Worm (Caenorhabditis elegans) whole organism, L2 larva: ENCODE results near the gene faxc-1.

Source experiments
- C34F6.9 ChIP-seq: fragments of 150-350 bp; optimal IDR thresholded peaks from 2 replicates; lab custom pipeline; 2014; ENCODE audit warnings: missing biosample characterization, missing genetic modification characterization
- F13H6.1 ChIP-seq: sonication (generic microtip); optimal IDR thresholded peaks from 2 replicates; lab custom pipeline; 2016; ENCODE audit warnings: missing genetic modification characterization, missing compliant biosample characterization
- ZK546.5 ChIP-seq: sonication (generic microtip); optimal IDR thresholded peaks from 2 replicates; lab custom pipeline; 2017; ENCODE audit warnings: missing biosample characterization, missing genetic modification characterization
- alr-1 ChIP-seq: fragments of 150-350 bp; optimal IDR thresholded peaks from 2 replicates; lab custom pipeline; 2014; ENCODE audit warnings: missing biosample characterization, missing genetic modification characterization
- ama-1 ChIP-seq: fragments of 150-350 bp; optimal IDR thresholded peaks from 2 replicates; lab custom pipeline; 2018; ENCODE audit warnings: inconsistent platforms
- blmp-1 ChIP-seq: sonication (generic microtip); optimal IDR thresholded peaks from 2 replicates; lab custom pipeline; 2017; ENCODE audit warnings: missing genetic modification characterization, mild to moderate bottlenecking, missing compliant biosample characterization, antibody characterized with exemption, moderate library complexity; ENCODE audit not compliant: insufficient read depth
- ceh-16 ChIP-seq: fragments of 150-350 bp; optimal IDR thresholded peaks from 2 replicates; lab custom pipeline; 2014; ENCODE audit warnings: missing biosample characterization, missing genetic modification characterization
- ceh-82 ChIP-seq: fragments of 150-350 bp; optimal IDR thresholded peaks from 2 replicates; lab custom pipeline; 2014; ENCODE audit warnings: missing biosample characterization, missing genetic modification characterization
- crh-2 ChIP-seq: sonication (generic microtip); optimal IDR thresholded peaks from 2 replicates; lab custom pipeline; 2017; ENCODE audit warnings: missing biosample characterization, missing genetic modification characterization
- dmd-4 ChIP-seq: sonication (generic microtip); optimal IDR thresholded peaks from 2 replicates; lab custom pipeline; 2017; ENCODE audit warnings: missing biosample characterization, missing genetic modification characterization
- egl-27 ChIP-seq: sonication (generic microtip); optimal IDR thresholded peaks from 3 replicates; lab custom pipeline; 2017; ENCODE audit warnings: missing biosample characterization, missing genetic modification reagents, missing genetic modification characterization
- elt-1 ChIP-seq: fragments of 150-350 bp; optimal IDR thresholded peaks from 2 replicates; lab custom pipeline; 2014; ENCODE audit warnings: missing biosample characterization, missing genetic modification characterization
- elt-3 ChIP-seq: sonication (generic microtip); optimal IDR thresholded peaks from 2 replicates; lab custom pipeline; 2017; ENCODE audit warnings: missing biosample characterization, missing genetic modification characterization
- fos-1 ChIP-seq: fragments of 150-350 bp; optimal IDR thresholded peaks from 2 replicates; lab custom pipeline; 2014; ENCODE audit warnings: missing biosample characterization, missing genetic modification characterization
- lin-11 ChIP-seq: fragments of 150-350 bp; sonication (generic microtip); optimal IDR thresholded peaks from 2 replicates; lab custom pipeline; 2014; ENCODE audit warnings: missing biosample characterization, missing genetic modification characterization, inconsistent platforms, mixed read lengths
- lin-39 ChIP-seq: fragments of 150-350 bp; optimal IDR thresholded peaks from 2 replicates; lab custom pipeline; 2014; ENCODE audit warnings: missing biosample characterization, missing genetic modification reagents, missing genetic modification characterization
- lsy-2 ChIP-seq, 2 experiments: fragments of 150-350 bp in 1 of 2; sonication (generic microtip) in 1 of 2; optimal IDR thresholded peaks; 2 replicates each; lab custom pipeline; 2014 to 2017; ENCODE audit warnings: missing biosample characterization in 2 of 2, missing genetic modification characterization in 2 of 2
- mab-5 ChIP-seq: fragments of 150-350 bp; optimal IDR thresholded peaks from 2 replicates; lab custom pipeline; 2014; ENCODE audit warnings: missing biosample characterization, missing genetic modification characterization
- mbf-1 ChIP-seq: sonication (generic microtip); optimal IDR thresholded peaks from 2 replicates; lab custom pipeline; 2017; ENCODE audit warnings: missing biosample characterization, missing genetic modification characterization
- nhr-11 ChIP-seq: fragments of 150-350 bp; optimal IDR thresholded peaks from 2 replicates; lab custom pipeline; 2014; ENCODE audit warnings: missing biosample characterization, missing genetic modification characterization
- nhr-129 ChIP-seq: fragments of 150-350 bp; optimal IDR thresholded peaks from 2 replicates; lab custom pipeline; 2014; ENCODE audit warnings: missing biosample characterization, missing genetic modification characterization
- nhr-21 ChIP-seq: fragments of 150-350 bp; optimal IDR thresholded peaks from 2 replicates; lab custom pipeline; 2014; ENCODE audit warnings: missing biosample characterization, missing genetic modification characterization
- nhr-23 ChIP-seq: fragments of 150-350 bp; optimal IDR thresholded peaks from 2 replicates; lab custom pipeline; 2014; ENCODE audit warnings: missing biosample characterization, missing genetic modification reagents, missing genetic modification characterization
- nhr-237 ChIP-seq: fragments of 150-350 bp; optimal IDR thresholded peaks from 2 replicates; lab custom pipeline; 2014; ENCODE audit warnings: missing biosample characterization, missing genetic modification characterization
- nhr-25 ChIP-seq: fragments of 150-350 bp; sonication (generic microtip); optimal IDR thresholded peaks from 3 replicates; lab custom pipeline; 2014; ENCODE audit warnings: missing biosample characterization, missing genetic modification characterization
- sem-4 ChIP-seq: fragments of 150-350 bp; optimal IDR thresholded peaks from 2 replicates; lab custom pipeline; 2014; ENCODE audit warnings: missing biosample characterization, missing genetic modification reagents, missing genetic modification characterization
- skn-1 ChIP-seq: sonication (generic microtip); optimal IDR thresholded peaks from 2 replicates; lab custom pipeline; 2017; ENCODE audit warnings: missing biosample characterization, missing genetic modification characterization
- sma-9 ChIP-seq, 2 experiments: fragments of 150-350 bp in 1 of 2; sonication (generic microtip) in 1 of 2; optimal IDR thresholded peaks; 2 replicates each; lab custom pipeline; 2014 to 2016; ENCODE audit warnings: missing genetic modification characterization in 2 of 2, mild to moderate bottlenecking in 1 of 2, missing biosample characterization in 1 of 2, missing compliant biosample characterization in 1 of 2, missing genetic modification reagents in 1 of 2, moderate library complexity in 1 of 2
- unc-55 ChIP-seq: fragments of 150-350 bp; sonication (generic microtip); optimal IDR thresholded peaks from 3 replicates; lab custom pipeline; 2014; ENCODE audit warnings: missing biosample characterization, missing genetic modification reagents, missing genetic modification characterization
- unc-62 ChIP-seq: fragments of 150-350 bp; optimal IDR thresholded peaks from 2 replicates; lab custom pipeline; 2014; ENCODE audit warnings: missing biosample characterization, missing genetic modification reagents, missing genetic modification characterization
- zag-1 ChIP-seq: fragments of 150-350 bp; optimal IDR thresholded peaks from 2 replicates; lab custom pipeline; 2014; ENCODE audit warnings: missing biosample characterization, missing genetic modification characterization
- ztf-11 ChIP-seq: sonication (generic microtip); optimal IDR thresholded peaks from 2 replicates; lab custom pipeline; 2017; ENCODE audit warnings: missing biosample characterization, missing genetic modification characterization

The faxc-1 gene

ce11 chrII:12222524-12222923 is 41.5 kb upstream of the faxc-1 start (continued):
- TF ChIP-seq ztf-11 (no peak), ama-1 (lab: Kevin White, UChicago) (no peak), dmd-4 (tag; lab: Kevin White, UChicago) (no peak), zag-1 (tag; lab: Kevin White, UChicago) (peak; percentile 57), nhr-23 (tag; lab: Kevin White, UChicago) (no peak), sma-9 (GFP tag; optimal IDR thresholded peaks at IDR 0.05; lab: Kevin White, UChicago) (peak; percentile 42), sma-9 (tag; optimal IDR thresholded peaks at IDR 0.05; lab: Kevin White, UChicago) (no peak), elt-3 (tag; lab: Kevin White, UChicago) (no peak)

ce11 chrII:12224916-12225406 is 39.0 kb upstream of the faxc-1 start, which contains the start of the genes pqn-87 and rsr-2:
Gene pqn-87 (minus strand): TSS chrII:12225086.
Gene rsr-2 (plus strand): TSS chrII:12225356.
- no peak for TF ChIP-seq sma-9 (GFP tag; optimal IDR thresholded peaks at IDR 0.05; lab: Kevin White, UChicago)
- TF ChIP-seq sma-9 (tag; optimal IDR thresholded peaks at IDR 0.05; lab: Kevin White, UChicago), result no peak
- peak; percentile 18 for TF ChIP-seq fos-1
- no peak for TF ChIP-seq elt-3 (tag; lab: Kevin White, UChicago)
- no peak for TF ChIP-seq elt-1 (tag; lab: Kevin White, UChicago)
- no peak for TF ChIP-seq sem-4 (tag; lab: Kevin White, UChicago)
- peak; percentile 44 for TF ChIP-seq C34F6.9 (tag; lab: Kevin White, UChicago)
- peak; percentile 23 for TF ChIP-seq nhr-129
- TF ChIP-seq lsy-2 (tag; optimal IDR thresholded peaks at IDR 0.05; lab: Kevin White, UChicago), result peak in 1 of 2 experiments; percentile 55
- TF ChIP-seq unc-55 (GFP tag; lab: Kevin White, UChicago), result peak; percentile 65

ce11 chrII:12226192-12226591 is 37.8 kb upstream of the faxc-1 start:
- TF ChIP-seq lsy-2 (tag; optimal IDR thresholded peaks at IDR 0.05; lab: Kevin White, UChicago), result no peak
- TF ChIP-seq nhr-129, result no peak
- TF ChIP-seq nhr-237 (tag; lab: Kevin White, UChicago), result no peak
- no peak for TF ChIP-seq mab-5 (tag; lab: Kevin White, UChicago)
- no peak for TF ChIP-seq lin-39 (tag; lab: Kevin White, UChicago)

- TF ChIP-seq nhr-11 (tag; lab: Kevin White, UChicago), result no peak
- no peak for TF ChIP-seq ceh-82 (tag; lab: Kevin White, UChicago)
- no peak for TF ChIP-seq egl-27 (tag; lab: Kevin White, UChicago)
- TF ChIP-seq ceh-16, result no peak
- TF ChIP-seq skn-1 (tag; lab: Kevin White, UChicago), result no peak
- TF ChIP-seq dmd-4 (tag; lab: Kevin White, UChicago), result no peak
- TF ChIP-seq sem-4 (tag; lab: Kevin White, UChicago), result no peak
- no peak for TF ChIP-seq mab-5 (tag; lab: Kevin White, UChicago)
Observed at ce11 chrII:12228005-12228404, 36.0 kb upstream of the faxc-1 start, which contains the start of gene sinh-1. Gene sinh-1 (plus strand): TSS chrII:12228305.

- no peak for TF ChIP-seq ZK546.5 (tag; lab: Kevin White, UChicago)
- TF ChIP-seq nhr-25 (tag; lab: Kevin White, UChicago), result peak; percentile 46
- TF ChIP-seq ama-1 (lab: Kevin White, UChicago), result no peak
- TF ChIP-seq ceh-82 (tag; lab: Kevin White, UChicago), result no peak
- peak; percentile 52 for TF ChIP-seq fos-1
- TF ChIP-seq ztf-11, result no peak
- no peak for TF ChIP-seq C34F6.9 (tag; lab: Kevin White, UChicago)
- no peak for TF ChIP-seq unc-55 (GFP tag; lab: Kevin White, UChicago)
- TF ChIP-seq elt-3 (tag; lab: Kevin White, UChicago), result no peak
- no peak for TF ChIP-seq unc-62 (GFP tag; lab: Kevin White, UChicago)
- TF ChIP-seq nhr-21, result peak; percentile 26
- peak in 1 of 2 experiments; percentile 67 for TF ChIP-seq lsy-2 (tag; optimal IDR thresholded peaks at IDR 0.05; lab: Kevin White, UChicago)
- TF ChIP-seq elt-1 (tag; lab: Kevin White, UChicago), result no peak
- no peak for TF ChIP-seq alr-1 (tag; lab: Kevin White, UChicago)
- no peak for TF ChIP-seq sem-4 (tag; lab: Kevin White, UChicago)
- no peak for TF ChIP-seq blmp-1
- peak; percentile 26 for TF ChIP-seq egl-27 (tag; lab: Kevin White, UChicago)
- TF ChIP-seq F13H6.1 (tag; lab: Kevin White, UChicago), result no peak
- no peak for TF ChIP-seq crh-2 (tag; lab: Kevin White, UChicago)
- no peak for TF ChIP-seq mbf-1
- no peak for TF ChIP-seq lin-11 (tag; lab: Kevin White, UChicago)
Observed at ce11 chrII:12237555-12237954, 26.4 kb upstream of the faxc-1 start.
